Fruit fly (Drosophila melanogaster): ENCODE measurements around the gene Srx.

DNA sequence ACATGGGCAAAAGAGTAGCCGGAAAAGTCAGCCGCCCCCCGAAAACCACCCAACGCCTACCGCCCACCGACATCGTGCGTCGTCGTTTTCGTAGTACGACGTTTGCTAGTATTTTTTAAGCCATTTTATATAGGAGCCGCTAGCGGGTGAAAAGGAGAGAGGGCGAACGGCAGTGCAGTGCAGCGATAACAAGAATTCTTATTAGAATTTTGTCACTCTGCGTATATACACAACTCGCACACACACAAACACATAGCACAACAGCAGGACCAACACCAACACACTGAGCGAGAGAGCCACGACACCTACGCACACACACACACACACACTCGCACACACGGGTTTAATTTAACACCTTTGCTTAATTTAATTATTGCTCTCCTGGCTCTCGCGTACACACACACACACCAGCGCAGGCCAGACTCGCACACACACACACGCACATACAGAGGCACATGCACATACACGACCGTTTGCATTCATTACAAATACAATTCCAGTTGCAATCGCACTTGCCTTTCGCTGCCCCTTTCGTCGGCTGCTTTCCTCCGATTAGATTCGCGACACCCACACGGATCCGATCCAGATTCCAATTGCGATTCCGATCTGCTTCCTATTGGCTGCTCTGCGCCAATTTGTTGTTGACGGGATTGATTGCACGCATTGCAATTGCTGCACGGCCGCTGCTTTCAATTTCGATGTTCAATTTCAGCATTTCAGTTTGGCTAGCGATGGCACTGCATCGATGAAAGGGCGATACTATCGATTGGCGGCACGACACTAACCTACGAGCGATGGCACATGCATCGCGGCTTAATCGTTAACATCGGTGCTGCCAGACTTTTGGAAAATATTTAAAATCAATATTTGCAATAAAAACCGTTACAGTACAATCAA, 29.7 kb upstream of the Srx start, which contains the start of gene Socs16D:
- TF ChIP-seq Ets98B (GFP tag; IDR thresholded peaks at IDR 0.05), result peak; percentile 6; the same call in 1 of the 2 replicates
- no peak for TF ChIP-seq CG32121 (GFP tag; IDR thresholded peaks at IDR 0.05)
- TF ChIP-seq CG14655 (GFP tag; optimal IDR thresholded peaks at IDR 0.05), result no peak
- peak; percentile 18 for TF ChIP-seq CG13204 (GFP tag; optimal IDR thresholded peaks at IDR 0.05)
- TF ChIP-seq Pif1B (GFP tag; optimal IDR thresholded peaks at IDR 0.05), result peak; percentile 51
- TF ChIP-seq fd96Ca (GFP tag; IDR thresholded peaks at IDR 0.05), result no peak; the same call in 2 of the 3 replicates

Data from whole organism, pupa.